Worm (Caenorhabditis elegans) whole organism, young adult: ENCODE results near the gene R13A1.10.

Source experiments
- B0336.3 ChIP-seq: fragments of 200-800 bp; sonication (Bioruptor generic); IDR thresholded peaks from 2 replicates; pipeline ENCODE4 v1.3.6; 2022; ENCODE audit warnings: missing genetic modification characterization, missing compliant biosample characterization
- C06A6.2 ChIP-seq: fragments of 200-800 bp; sonication (Bioruptor generic); conservative IDR thresholded peaks from 2 replicates; pipeline ENCODE4 v1.3.6; 2022; ENCODE audit warnings: missing genetic modification characterization, missing compliant biosample characterization
- F49E8.2 ChIP-seq: sonication (generic microtip); optimal IDR thresholded peaks from 3 replicates; lab custom pipeline; 2017; ENCODE audit warnings: missing genetic modification characterization, mild to moderate bottlenecking, missing compliant biosample characterization, antibody characterized with exemption, moderate library complexity; ENCODE audit not compliant: insufficient read depth
- ama-1 ChIP-seq, 3 experiments: fragments of 150-350 bp in 1 of 3; sonication (generic microtip) in 2 of 3; optimal IDR thresholded peaks; 2 replicates each; lab custom pipeline; 2014 to 2018; ENCODE audit warnings: missing biosample characterization in 2 of 3, missing genetic modification characterization in 2 of 3, missing genetic modification reagents in 2 of 3
- hsf-1 ChIP-seq: fragments of 200-800 bp; sonication (Bioruptor generic); IDR thresholded peaks from 2 replicates; pipeline ENCODE4 v1.3.6; 2022; ENCODE audit warnings: missing genetic modification reagents, missing genetic modification characterization, missing compliant biosample characterization
- nfyb-1 ChIP-seq: fragments of 200-800 bp; sonication (Bioruptor generic); IDR thresholded peaks from 2 replicates; pipeline ENCODE4 v1.3.6; 2022; ENCODE audit warnings: missing genetic modification reagents, missing genetic modification characterization, missing compliant biosample characterization
- nhr-80 ChIP-seq: sonication (generic microtip); optimal IDR thresholded peaks from 2 replicates; lab custom pipeline; 2016; ENCODE audit warnings: missing genetic modification characterization, missing compliant biosample characterization
- pha-4 ChIP-seq: fragments of 150-350 bp; sonication (generic microtip); optimal IDR thresholded peaks from 2 replicates; lab custom pipeline; 2014; ENCODE audit warnings: missing biosample characterization, missing genetic modification reagents, missing genetic modification characterization
- snpc-1.3 ChIP-seq: sonication (generic microtip); optimal IDR thresholded peaks from 2 replicates; lab custom pipeline; 2017; ENCODE audit warnings: missing genetic modification characterization, mild to moderate bottlenecking, missing compliant biosample characterization, antibody characterized with exemption, moderate library complexity, missing genotype, missing genetic modification reagents; ENCODE audit not compliant: insufficient read depth
- sptf-2 ChIP-seq: fragments of 200-800 bp; sonication (Bioruptor generic); optimal IDR thresholded peaks from 2 replicates; lab custom pipeline; 2018; ENCODE audit warnings: mild to moderate bottlenecking, missing genetic modification characterization, missing compliant biosample characterization

- TF ChIP-seq snpc-1.3 (peak; percentile 41), nfyb-1 (GFP tag; lab: Robert Waterston, UW) (no peak), F49E8.2 (no peak), sptf-2 (GFP tag; lab: Kevin White, UChicago) (no peak), C06A6.2 (GFP tag; lab: Robert Waterston, UW) (no peak), B0336.3 (GFP tag; lab: Robert Waterston, UW) (no peak), hsf-1 (GFP tag; lab: Robert Waterston, UW) (no peak), nhr-80 (tag; lab: Kevin White, UChicago) (peak; percentile 56), ama-1 (optimal IDR thresholded peaks at IDR 0.05; lab: Kevin White, UChicago) (no peak), ama-1 (GFP tag; optimal IDR thresholded peaks at IDR 0.05; lab: Kevin White, UChicago) (no peak), pha-4 (no peak)
Observed at ce11 chrIV:7230198-7230597, 3.2 kb upstream of the R13A1.10 start, which contains the start of gene cap-1.
